Worm (Caenorhabditis elegans): ENCODE results near the gene Y43F8C.13.
"Not testable (repeated sequence)": the region's sequence is repeated elsewhere in the genome, so short reads cannot be mapped to it uniquely, and the experiment has no call there.

DNA sequence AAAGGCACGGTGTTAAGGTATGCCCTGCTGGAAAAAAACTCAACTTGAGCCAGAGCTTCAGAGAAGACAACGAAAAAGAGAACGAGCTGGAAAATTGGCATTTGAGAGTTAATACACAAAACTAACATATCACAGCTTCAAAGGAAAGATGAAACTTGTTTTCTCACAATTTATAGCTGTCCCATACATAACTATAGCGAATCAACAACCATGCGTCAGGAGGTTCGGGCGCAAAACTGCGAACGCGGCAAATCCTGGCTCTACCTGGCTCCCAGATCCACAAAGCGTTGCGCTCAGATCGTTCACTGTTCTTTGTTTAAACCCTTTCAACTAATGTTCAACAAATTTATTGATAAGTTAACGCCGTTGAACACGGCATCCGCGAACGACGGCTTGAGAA is 13.3 kb upstream of the Y43F8C.13 start, which contains the start of gene Y43F8C.15:
- not testable (repeated sequence) for TF ChIP-seq nhr-77, ceh-9, nhr-237, nhr-25, ceh-16, snpc-4, unc-39, fos-1, hmg-11, elt-2, aly-2, egl-5, mdl-1, skn-1 (tag; optimal IDR thresholded peaks at IDR 0.05)

Measured in whole organism, L3 larva.